Worm (Caenorhabditis elegans) whole organism, young adult: ENCODE measurements around the gene gei-15.

Experiments used
- B0261.1 ChIP-seq: sonication (generic microtip); optimal IDR thresholded peaks from 2 replicates; lab custom pipeline; 2016; ENCODE audit warnings: mild to moderate bottlenecking, missing genetic modification characterization, moderate library complexity, missing compliant biosample characterization
- B0336.3 ChIP-seq: fragments of 200-800 bp; sonication (Bioruptor generic); IDR thresholded peaks from 2 replicates; pipeline ENCODE4 v1.3.6; 2022; ENCODE audit warnings: missing genetic modification characterization, missing compliant biosample characterization
- D2030.7 ChIP-seq: fragments of 200-800 bp; sonication (Bioruptor generic); IDR thresholded peaks from 2 replicates; pipeline ENCODE4 v1.3.6; 2022; ENCODE audit warnings: missing genetic modification reagents, missing genetic modification characterization, missing compliant biosample characterization
- F22D6.2 ChIP-seq: sonication (generic microtip); optimal IDR thresholded peaks from 2 replicates; lab custom pipeline; 2016; ENCODE audit warnings: mild to moderate bottlenecking, missing genetic modification characterization, missing compliant biosample characterization
- F39B2.1 ChIP-seq: fragments of 200-800 bp; sonication (Bioruptor generic); IDR thresholded peaks from 2 replicates; pipeline ENCODE4 v1.3.6; 2022; ENCODE audit warnings: missing genetic modification reagents, missing genetic modification characterization, missing compliant biosample characterization
- F49E8.2 ChIP-seq: sonication (generic microtip); optimal IDR thresholded peaks from 3 replicates; lab custom pipeline; 2017; ENCODE audit warnings: missing genetic modification characterization, mild to moderate bottlenecking, missing compliant biosample characterization, antibody characterized with exemption, moderate library complexity; ENCODE audit not compliant: insufficient read depth
- F57A8.1 ChIP-seq: fragments of 200-800 bp; sonication (Bioruptor generic); optimal IDR thresholded peaks from 2 replicates; lab custom pipeline; 2018; ENCODE audit warnings: mild to moderate bottlenecking, missing genetic modification characterization, moderate library complexity, missing compliant biosample characterization
- F57C9.4 ChIP-seq: sonication (generic microtip); optimal IDR thresholded peaks from 2 replicates; lab custom pipeline; 2017; ENCODE audit warnings: mild to moderate bottlenecking, missing genetic modification characterization, missing compliant biosample characterization
- K12H6.12 ChIP-seq: fragments of 200-800 bp; sonication (Bioruptor generic); optimal IDR thresholded peaks from 2 replicates; lab custom pipeline; 2018; ENCODE audit warnings: mild to moderate bottlenecking, missing genetic modification characterization, missing compliant biosample characterization
- Y79H2A.3 ChIP-seq: fragments of 200-800 bp; sonication (Bioruptor generic); conservative IDR thresholded peaks from 2 replicates; pipeline ENCODE4 v1.3.6; 2022; ENCODE audit warnings: missing genetic modification reagents, missing genetic modification characterization, missing compliant biosample characterization
- akir-1 ChIP-seq: fragments of 200-800 bp; sonication (Bioruptor generic); optimal IDR thresholded peaks from 2 replicates; lab custom pipeline; 2018; ENCODE audit warnings: mild to moderate bottlenecking, missing genetic modification characterization, moderate library complexity, missing compliant biosample characterization
- aptf-3 ChIP-seq: fragments of 200-800 bp; sonication (Bioruptor generic); IDR thresholded peaks from 2 replicates; pipeline ENCODE4 v1.3.6; 2022; ENCODE audit warnings: missing genetic modification characterization, missing compliant biosample characterization
- attf-5 ChIP-seq: fragments of 200-800 bp; sonication (Bioruptor generic); optimal IDR thresholded peaks from 2 replicates; lab custom pipeline; 2018; ENCODE audit warnings: mild to moderate bottlenecking, missing genetic modification characterization, missing compliant biosample characterization
- cebp-2 ChIP-seq: fragments of 200-800 bp; sonication (Bioruptor generic); IDR thresholded peaks from 2 replicates; pipeline ENCODE4 v1.3.6; 2022; ENCODE audit warnings: missing genetic modification characterization, missing compliant biosample characterization
- ceh-100 ChIP-seq: fragments of 200-800 bp; sonication (Bioruptor generic); IDR thresholded peaks from 2 replicates; pipeline ENCODE4 v1.3.6; 2022; ENCODE audit warnings: missing genetic modification reagents, missing genetic modification characterization, missing compliant biosample characterization
- ceh-91 ChIP-seq: fragments of 200-800 bp; sonication (Bioruptor generic); IDR thresholded peaks from 2 replicates; pipeline ENCODE4 v1.3.6; 2022; ENCODE audit warnings: missing genetic modification reagents, missing genetic modification characterization, missing compliant biosample characterization
- chd-7 ChIP-seq: sonication (generic microtip); optimal IDR thresholded peaks from 2 replicates; lab custom pipeline; 2016; ENCODE audit warnings: mild to moderate bottlenecking, missing genetic modification characterization, moderate library complexity, missing compliant biosample characterization
- efl-1 ChIP-seq: fragments of 150-350 bp; optimal IDR thresholded peaks from 2 replicates; lab custom pipeline; 2014; ENCODE audit warnings: missing biosample characterization, missing genetic modification reagents, missing genetic modification characterization
- egl-44 ChIP-seq: fragments of 200-800 bp; sonication (Bioruptor generic); IDR thresholded peaks from 2 replicates; pipeline ENCODE4 v1.3.6; 2022; ENCODE audit warnings: missing genetic modification reagents, missing genetic modification characterization, missing compliant biosample characterization
- hmg-20 ChIP-seq: fragments of 200-800 bp; sonication (Bioruptor generic); IDR thresholded peaks from 2 replicates; pipeline ENCODE4 v1.3.6; 2022; ENCODE audit warnings: missing genetic modification reagents, missing genetic modification characterization, missing compliant biosample characterization
- hsf-1 ChIP-seq: fragments of 200-800 bp; sonication (Bioruptor generic); IDR thresholded peaks from 2 replicates; pipeline ENCODE4 v1.3.6; 2022; ENCODE audit warnings: missing genetic modification reagents, missing genetic modification characterization, missing compliant biosample characterization
- let-607 ChIP-seq, 2 experiments: fragments of 200-800 bp in 1 of 2; sonication (Bioruptor generic) in 1 of 2; sonication (generic microtip) in 1 of 2; optimal IDR thresholded peaks; 2 replicates each; lab custom pipeline; 2016 to 2018; ENCODE audit warnings: mild to moderate bottlenecking in 2 of 2, missing compliant biosample characterization in 2 of 2, missing genetic modification characterization in 2 of 2, moderate library complexity in 2 of 2, missing genotype in 1 of 2
- nfya-1 ChIP-seq: sonication (generic microtip); optimal IDR thresholded peaks from 2 replicates; lab custom pipeline; 2017; ENCODE audit warnings: antibody characterized with exemption, missing compliant biosample characterization, missing genetic modification characterization, borderline replicate concordance; ENCODE audit not compliant: insufficient read depth
- nfya-2 ChIP-seq: fragments of 200-800 bp; sonication (Bioruptor generic); IDR thresholded peaks from 2 replicates; pipeline ENCODE4 v1.3.6; 2022; ENCODE audit warnings: missing genetic modification reagents, missing genetic modification characterization, missing compliant biosample characterization
- nhr-179 ChIP-seq: sonication (generic microtip); optimal IDR thresholded peaks from 2 replicates; lab custom pipeline; 2016; ENCODE audit warnings: mild to moderate bottlenecking, missing genetic modification characterization, missing compliant biosample characterization
- rcor-1 ChIP-seq: fragments of 200-800 bp; sonication (Bioruptor generic); IDR thresholded peaks from 2 replicates; pipeline ENCODE4 v1.3.6; 2022; ENCODE audit warnings: missing genetic modification reagents, missing genetic modification characterization, missing compliant biosample characterization
- rec-8 ChIP-seq, 2 experiments: sonication (generic microtip); optimal IDR thresholded peaks; 2 replicates each; lab custom pipeline; 2016; ENCODE audit warnings: mild to moderate bottlenecking in 2 of 2, missing genetic modification characterization in 2 of 2, missing genetic modification reagents in 2 of 2, missing genotype in 2 of 2, missing biosample characterization in 1 of 2, missing compliant biosample characterization in 1 of 2, moderate library complexity in 1 of 2
- repo-1 ChIP-seq: sonication (generic microtip); optimal IDR thresholded peaks from 2 replicates; lab custom pipeline; 2017; ENCODE audit warnings: mild to moderate bottlenecking, missing genetic modification characterization, missing compliant biosample characterization
- sdz-38 ChIP-seq: sonication (generic microtip); optimal IDR thresholded peaks from 2 replicates; lab custom pipeline; 2016; ENCODE audit warnings: missing genotype, missing genetic modification characterization, missing compliant biosample characterization
- sea-2 ChIP-seq: fragments of 200-800 bp; sonication (Bioruptor generic); IDR thresholded peaks from 2 replicates; pipeline ENCODE4 v1.3.6; 2022; ENCODE audit warnings: missing genetic modification characterization, missing compliant biosample characterization
- snpc-1.1 ChIP-seq: sonication (generic microtip); optimal IDR thresholded peaks from 2 replicates; lab custom pipeline; 2017; ENCODE audit warnings: missing genetic modification characterization, mild to moderate bottlenecking, missing compliant biosample characterization, antibody characterized with exemption, moderate library complexity, missing genotype, missing genetic modification reagents; ENCODE audit not compliant: insufficient read depth
- snpc-1.3 ChIP-seq: sonication (generic microtip); optimal IDR thresholded peaks from 2 replicates; lab custom pipeline; 2017; ENCODE audit warnings: missing genetic modification characterization, mild to moderate bottlenecking, missing compliant biosample characterization, antibody characterized with exemption, moderate library complexity, missing genotype, missing genetic modification reagents; ENCODE audit not compliant: insufficient read depth
- snpc-3.4 ChIP-seq: sonication (generic microtip); optimal IDR thresholded peaks from 2 replicates; lab custom pipeline; 2017; ENCODE audit warnings: missing genetic modification characterization, mild to moderate bottlenecking, missing compliant biosample characterization, antibody characterized with exemption, moderate library complexity, missing genotype, missing genetic modification reagents
- snpc-4 ChIP-seq, 5 experiments: fragments of 150-350 bp in 1 of 5; sonication (generic microtip) in 4 of 5; optimal IDR thresholded peaks; 2 replicates each; lab custom pipeline; 2014 to 2018; ENCODE audit warnings: missing genetic modification characterization in 5 of 5, missing biosample characterization in 3 of 5, antibody characterized with exemption in 2 of 5, mild to moderate bottlenecking in 2 of 5, missing compliant biosample characterization in 2 of 5, missing genotype in 2 of 5, moderate library complexity in 2 of 5, missing genetic modification reagents in 1 of 5
- xnd-1 ChIP-seq: sonication (generic microtip); optimal IDR thresholded peaks from 2 replicates; lab custom pipeline; 2016; ENCODE audit warnings: missing genotype, missing genetic modification reagents, missing genetic modification characterization, missing compliant biosample characterization
- zfh-2 ChIP-seq: fragments of 200-800 bp; sonication (Bioruptor generic); conservative IDR thresholded peaks from 2 replicates; pipeline ENCODE4 v1.3.6; 2022; ENCODE audit warnings: missing genetic modification reagents, missing genetic modification characterization, missing compliant biosample characterization
- zim-3 ChIP-seq: sonication (generic microtip); optimal IDR thresholded peaks from 2 replicates; lab custom pipeline; 2017; ENCODE audit warnings: mild to moderate bottlenecking, missing genetic modification characterization, moderate library complexity, missing compliant biosample characterization
- ztf-3 ChIP-seq: fragments of 200-800 bp; sonication (Bioruptor generic); optimal IDR thresholded peaks from 2 replicates; lab custom pipeline; 2018; ENCODE audit warnings: mild to moderate bottlenecking, missing genetic modification characterization, missing compliant biosample characterization

The gei-15 gene

DNA sequence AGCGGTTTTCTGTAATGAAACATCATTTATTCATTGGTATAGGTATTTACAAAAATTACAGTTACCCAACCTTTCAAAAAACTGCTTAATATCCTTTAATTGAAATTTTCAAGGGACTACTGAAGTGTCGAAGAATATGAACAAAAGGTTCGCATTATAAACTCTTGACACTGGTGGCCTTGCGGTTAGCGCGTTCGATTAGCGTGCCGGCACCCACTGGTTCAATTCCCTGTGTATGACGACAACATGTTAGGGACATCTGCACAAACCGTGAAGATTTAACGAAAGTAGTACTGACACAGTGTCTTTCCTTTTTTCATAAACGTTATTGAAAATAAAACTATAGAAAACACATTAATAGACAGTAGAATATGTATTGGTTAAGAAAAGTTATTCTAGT, 44.6 kb upstream of the gei-15 start (continued):
- no peak for TF ChIP-seq ztf-3 (GFP tag; lab: Kevin White, UChicago)
- TF ChIP-seq hmg-20: peak; percentile 84
- TF ChIP-seq attf-5 (GFP tag; lab: Kevin White, UChicago): peak; percentile 57
- TF ChIP-seq nhr-179 (tag; lab: Kevin White, UChicago): peak; percentile 79
- TF ChIP-seq zim-3 (tag; lab: Kevin White, UChicago): peak; percentile 91
- TF ChIP-seq snpc-1.3 (tag; lab: Kevin White, UChicago): peak; percentile 86
- no peak for TF ChIP-seq zfh-2 (GFP tag; lab: Robert Waterston, UW)
- TF ChIP-seq repo-1 (tag; lab: Kevin White, UChicago): peak; percentile 72
- TF ChIP-seq F57C9.4 (tag; lab: Kevin White, UChicago): peak; percentile 33
- TF ChIP-seq D2030.7 (GFP tag; lab: Robert Waterston, UW): peak; percentile 88
- peak; percentile 82 for TF ChIP-seq snpc-4 (GFP tag; optimal IDR thresholded peaks at IDR 0.05; lab: Kevin White, UChicago)
- TF ChIP-seq snpc-4 (tag; optimal IDR thresholded peaks at IDR 0.05; lab: Kevin White, UChicago): peak in 3 of 4 experiments; percentile 57 to 80 (median 75)
- no peak for TF ChIP-seq sea-2
- TF ChIP-seq rcor-1: peak; percentile 85
- no peak for TF ChIP-seq Y79H2A.3 (GFP tag; lab: Robert Waterston, UW)
- TF ChIP-seq xnd-1 (tag; lab: Kevin White, UChicago): no peak
- TF ChIP-seq nfya-2 (GFP tag; lab: Robert Waterston, UW): 0 out of 2 replicates have a peak, but pooled peaks have one; percentile 18
- TF ChIP-seq snpc-3.4: peak; percentile 85
- peak; percentile 93 for TF ChIP-seq cebp-2 (GFP tag; lab: Robert Waterston, UW)
- peak; percentile 93 for TF ChIP-seq egl-44 (GFP tag; lab: Robert Waterston, UW)
- TF ChIP-seq snpc-1.1 (tag; lab: Kevin White, UChicago): peak; percentile 44
- no peak; the same call in none of the 2 replicates for TF ChIP-seq ceh-100 (GFP tag; lab: Robert Waterston, UW)
- TF ChIP-seq hsf-1 (GFP tag; lab: Robert Waterston, UW): peak; percentile 56; the same call in 1 of the 2 replicates
- TF ChIP-seq F39B2.1 (GFP tag; lab: Robert Waterston, UW): 0 out of 2 replicates have a peak, but pooled peaks have one; percentile 31
- TF ChIP-seq F49E8.2: peak; percentile 14
- TF ChIP-seq akir-1 (GFP tag; lab: Kevin White, UChicago): no peak
- TF ChIP-seq let-607 (tag; optimal IDR thresholded peaks at IDR 0.05; lab: Kevin White, UChicago): peak; percentile 61 to 62
- peak; percentile 84 for TF ChIP-seq chd-7 (tag; lab: Kevin White, UChicago)
- TF ChIP-seq ceh-91 (GFP tag; lab: Robert Waterston, UW): no peak
- peak; percentile 88 to 95 for TF ChIP-seq rec-8 (tag; optimal IDR thresholded peaks at IDR 0.05; lab: Kevin White, UChicago)
- peak; percentile 89 for TF ChIP-seq B0261.1 (tag; lab: Kevin White, UChicago)
- TF ChIP-seq nfya-1 (tag; lab: Kevin White, UChicago): no peak
- TF ChIP-seq K12H6.12 (tag; lab: Kevin White, UChicago): peak; percentile 15
- no peak; the same call in none of the 2 replicates for TF ChIP-seq B0336.3 (GFP tag; lab: Robert Waterston, UW)
- peak; percentile 87; the same call in 1 of the 2 replicates for TF ChIP-seq aptf-3 (GFP tag; lab: Robert Waterston, UW)
- peak; percentile 89 for TF ChIP-seq F57A8.1 (GFP tag; lab: Kevin White, UChicago)
- TF ChIP-seq F22D6.2 (tag; lab: Kevin White, UChicago): no peak
- peak; percentile 23 for TF ChIP-seq efl-1 (GFP tag; lab: Kevin White, UChicago)
- no peak for TF ChIP-seq sdz-38
